Worm (Caenorhabditis elegans) whole organism, L4 larva: ENCODE measurements around the gene F13B12.1.

Source experiments
- F10B5.3 ChIP-seq: sonication (generic microtip); optimal IDR thresholded peaks from 2 replicates; lab custom pipeline; 2016; ENCODE audit warnings: mild to moderate bottlenecking, missing genetic modification characterization, missing compliant biosample characterization
- F37D6.2 ChIP-seq: sonication (generic microtip); optimal IDR thresholded peaks from 2 replicates; lab custom pipeline; 2016; ENCODE audit warnings: mild to moderate bottlenecking, missing genetic modification characterization, missing compliant biosample characterization
- F44E2.7 ChIP-seq: fragments of 200-800 bp; sonication (Bioruptor generic); IDR thresholded peaks from 2 replicates; pipeline ENCODE4 v2.1.2; 2022; ENCODE audit warnings: missing genetic modification characterization, missing compliant biosample characterization
- F49E8.2 ChIP-seq: sonication (generic microtip); optimal IDR thresholded peaks from 2 replicates; lab custom pipeline; 2016; ENCODE audit warnings: missing compliant biosample characterization, mild to moderate bottlenecking, missing genetic modification characterization, borderline replicate concordance
- Y105C5A.15 ChIP-seq: fragments of 200-800 bp; sonication (Bioruptor generic); IDR thresholded peaks from 2 replicates; pipeline ENCODE4 v1.3.6; 2022; ENCODE audit warnings: missing genetic modification characterization, missing compliant biosample characterization
- Y48G9A.11 ChIP-seq: fragments of 200-800 bp; sonication (Bioruptor generic); IDR thresholded peaks from 2 replicates; pipeline ENCODE4 v1.3.6; 2022; ENCODE audit warnings: missing genetic modification reagents, missing genetic modification characterization, missing compliant biosample characterization
- ZK337.2 ChIP-seq: fragments of 200-800 bp; sonication (Bioruptor generic); IDR thresholded peaks from 2 replicates; pipeline ENCODE4 v1.3.6; 2022; ENCODE audit warnings: missing genetic modification reagents, missing genetic modification characterization, missing compliant biosample characterization
- aha-1 ChIP-seq: fragments of 150-350 bp; peaks from one replicate; lab custom pipeline; 2014; ENCODE audit warnings: missing biosample characterization, missing genetic modification characterization
- ama-1 ChIP-seq: fragments of 150-350 bp; optimal IDR thresholded peaks from 2 replicates; lab custom pipeline; 2014; ENCODE audit warnings: inconsistent platforms, mixed read lengths
- arid-1 ChIP-seq: fragments of 200-800 bp; sonication (Bioruptor generic); conservative IDR thresholded peaks from 2 replicates; pipeline ENCODE4 v1.3.6; 2022; ENCODE audit warnings: missing genetic modification reagents, missing genetic modification characterization, missing compliant biosample characterization
- ceh-28 ChIP-seq: fragments of 150-350 bp; optimal IDR thresholded peaks from 2 replicates; lab custom pipeline; 2014; ENCODE audit warnings: missing biosample characterization, missing genetic modification reagents, missing genetic modification characterization
- ceh-62 ChIP-seq: sonication (generic microtip); optimal IDR thresholded peaks from 2 replicates; lab custom pipeline; 2017; ENCODE audit warnings: missing biosample characterization, missing genetic modification characterization
- cey-2 ChIP-seq: sonication (generic microtip); optimal IDR thresholded peaks from 3 replicates; lab custom pipeline; 2017; ENCODE audit warnings: missing genetic modification characterization, mild to moderate bottlenecking, missing compliant biosample characterization, antibody characterized with exemption, borderline replicate concordance; ENCODE audit not compliant: insufficient read depth
- daf-16 ChIP-seq, 3 experiments: sonication (generic microtip); optimal IDR thresholded peaks; 2 replicates each; lab custom pipeline; 2016 to 2017; ENCODE audit warnings: missing genetic modification characterization in 3 of 3, missing genetic modification reagents in 3 of 3, mild to moderate bottlenecking in 2 of 3, missing compliant biosample characterization in 2 of 3, missing biosample characterization in 1 of 3, moderate library complexity in 1 of 3
- daf-19 ChIP-seq: fragments of 200-800 bp; sonication (Bioruptor generic); conservative IDR thresholded peaks from 2 replicates; pipeline ENCODE4 v1.3.6; 2022; ENCODE audit warnings: missing genetic modification characterization, missing compliant biosample characterization
- dmd-6 ChIP-seq: fragments of 200-800 bp; sonication (Bioruptor generic); IDR thresholded peaks from 2 replicates; pipeline ENCODE4 v1.3.6; 2022; ENCODE audit warnings: missing genetic modification reagents, missing genetic modification characterization, missing compliant biosample characterization
- dpl-1 ChIP-seq: fragments of 150-350 bp; optimal IDR thresholded peaks from 2 replicates; lab custom pipeline; 2014; ENCODE audit warnings: missing biosample characterization, missing genetic modification reagents, missing genetic modification characterization
- duxl-1 ChIP-seq: sonication (generic microtip); optimal IDR thresholded peaks from 2 replicates; lab custom pipeline; 2016; ENCODE audit warnings: mild to moderate bottlenecking, missing genetic modification characterization, moderate library complexity, missing compliant biosample characterization; ENCODE audit not compliant: poor library complexity
- dve-1 ChIP-seq: sonication (generic microtip); optimal IDR thresholded peaks from 2 replicates; lab custom pipeline; 2017; ENCODE audit warnings: antibody characterized with exemption, mild to moderate bottlenecking, missing genetic modification characterization, missing compliant biosample characterization; ENCODE audit not compliant: insufficient read depth
- egl-43 ChIP-seq: fragments of 200-800 bp; sonication (Bioruptor generic); IDR thresholded peaks from 2 replicates; pipeline ENCODE4 v1.3.6; 2022; ENCODE audit warnings: missing genetic modification reagents, missing genetic modification characterization, missing compliant biosample characterization
- fos-1 ChIP-seq: fragments of 150-350 bp; optimal IDR thresholded peaks from 2 replicates; lab custom pipeline; 2014; ENCODE audit warnings: missing biosample characterization, missing genetic modification characterization
- gei-8 ChIP-seq: fragments of 200-800 bp; sonication (Bioruptor generic); optimal IDR thresholded peaks from 2 replicates; lab custom pipeline; 2018; ENCODE audit warnings: mild to moderate bottlenecking, missing genetic modification characterization, missing compliant biosample characterization
- hmg-1.1 ChIP-seq: fragments of 200-800 bp; sonication (Bioruptor generic); IDR thresholded peaks from 2 replicates; pipeline ENCODE4 v1.3.6; 2022; ENCODE audit warnings: missing genetic modification reagents, missing genetic modification characterization, missing compliant biosample characterization
- lin-1 ChIP-seq: fragments of 200-800 bp; sonication (Bioruptor generic); IDR thresholded peaks from 2 replicates; pipeline ENCODE4 v1.3.6; 2022; ENCODE audit warnings: missing genetic modification reagents, missing genetic modification characterization, missing compliant biosample characterization
- lin-13 ChIP-seq: fragments of 150-350 bp; optimal IDR thresholded peaks from 2 replicates; lab custom pipeline; 2014; ENCODE audit warnings: missing biosample characterization, missing genetic modification reagents, missing genetic modification characterization
- lin-15B ChIP-seq: fragments of 150-350 bp; sonication (generic microtip); optimal IDR thresholded peaks from 3 replicates; lab custom pipeline; 2014; ENCODE audit warnings: missing biosample characterization, missing genetic modification characterization
- lir-3 ChIP-seq: sonication (generic microtip); optimal IDR thresholded peaks from 2 replicates; lab custom pipeline; 2016; ENCODE audit warnings: mild to moderate bottlenecking, missing genetic modification characterization, missing compliant biosample characterization
- mdl-1 ChIP-seq, 2 experiments: fragments of 150-350 bp in 1 of 2; sonication (generic microtip) in 1 of 2; optimal IDR thresholded peaks; 2 replicates each; lab custom pipeline; 2014 to 2017; ENCODE audit warnings: missing biosample characterization in 2 of 2, missing genetic modification characterization in 2 of 2
- mdt-29 ChIP-seq: fragments of 200-800 bp; sonication (Bioruptor generic); IDR thresholded peaks from 2 replicates; pipeline ENCODE4 v1.3.6; 2022; ENCODE audit warnings: missing genetic modification reagents, missing genetic modification characterization, missing compliant biosample characterization
- mep-1 ChIP-seq: fragments of 150-350 bp; sonication (generic microtip); optimal IDR thresholded peaks from 3 replicates; lab custom pipeline; 2014; ENCODE audit warnings: missing biosample characterization, missing genetic modification characterization
- mxl-2 ChIP-seq: fragments of 200-800 bp; sonication (Bioruptor generic); conservative IDR thresholded peaks from 2 replicates; pipeline ENCODE4 v1.3.6; 2022; ENCODE audit warnings: missing genetic modification reagents, missing genetic modification characterization, missing compliant biosample characterization
- nhr-10 ChIP-seq: fragments of 150-350 bp; optimal IDR thresholded peaks from 2 replicates; lab custom pipeline; 2014; ENCODE audit warnings: missing biosample characterization, missing genetic modification characterization
- nhr-111 ChIP-seq: fragments of 200-800 bp; sonication (Bioruptor generic); optimal IDR thresholded peaks from 2 replicates; lab custom pipeline; 2018; ENCODE audit warnings: mild to moderate bottlenecking, missing genetic modification characterization, missing compliant biosample characterization
- nhr-25 ChIP-seq: sonication (generic microtip); optimal IDR thresholded peaks from 2 replicates; lab custom pipeline; 2017; ENCODE audit warnings: missing genetic modification characterization, mild to moderate bottlenecking, missing compliant biosample characterization, antibody characterized with exemption, moderate library complexity, borderline replicate concordance; ENCODE audit not compliant: insufficient read depth
- nhr-42 ChIP-seq: fragments of 200-800 bp; sonication (Bioruptor generic); IDR thresholded peaks from 2 replicates; pipeline ENCODE4 v1.3.6; 2022; ENCODE audit warnings: missing genetic modification characterization, missing compliant biosample characterization
- nhr-48 ChIP-seq: sonication (generic microtip); optimal IDR thresholded peaks from 2 replicates; lab custom pipeline; 2016; ENCODE audit warnings: mild to moderate bottlenecking, missing genetic modification characterization, missing compliant biosample characterization
- nhr-76 ChIP-seq: fragments of 150-350 bp; optimal IDR thresholded peaks from 2 replicates; lab custom pipeline; 2014; ENCODE audit warnings: missing biosample characterization, missing genetic modification characterization
- nhr-77 ChIP-seq: fragments of 150-350 bp; optimal IDR thresholded peaks from 2 replicates; lab custom pipeline; 2014; ENCODE audit warnings: missing biosample characterization, missing genetic modification characterization
- pha-4 ChIP-seq, 2 experiments: fragments of 150-350 bp in 1 of 2; fragments of 200-800 bp in 1 of 2; sonication (Bioruptor generic) in 1 of 2; IDR thresholded peaks in 1 of 2; optimal IDR thresholded peaks in 1 of 2; 2 replicates each; pipeline versions ENCODE4 v1.3.6 to Lab custom; 2014 to 2022; ENCODE audit warnings: missing genetic modification characterization in 2 of 2, missing genetic modification reagents in 2 of 2, missing biosample characterization in 1 of 2, missing compliant biosample characterization in 1 of 2
- pqm-1 ChIP-seq: sonication (generic microtip); optimal IDR thresholded peaks from 2 replicates; lab custom pipeline; 2017; ENCODE audit warnings: missing biosample characterization, missing genetic modification characterization
- saeg-2 ChIP-seq: fragments of 200-800 bp; sonication (Bioruptor generic); IDR thresholded peaks from 2 replicates; pipeline ENCODE4 v1.3.6; 2022; ENCODE audit warnings: missing genetic modification reagents, missing genetic modification characterization, missing compliant biosample characterization
- set-16 ChIP-seq: fragments of 200-800 bp; sonication (Bioruptor generic); IDR thresholded peaks from 2 replicates; pipeline ENCODE4 v1.3.6; 2022; ENCODE audit warnings: missing genetic modification reagents, missing genetic modification characterization, missing compliant biosample characterization
- snpc-1.2 ChIP-seq: fragments of 200-800 bp; sonication (Bioruptor generic); IDR thresholded peaks from 2 replicates; pipeline ENCODE4 v1.3.6; 2022; ENCODE audit warnings: missing genetic modification reagents, missing genetic modification characterization, missing compliant biosample characterization
- tag-97 ChIP-seq: fragments of 200-800 bp; sonication (Bioruptor generic); IDR thresholded peaks from 2 replicates; pipeline ENCODE4 v1.3.6; 2022; ENCODE audit warnings: missing genetic modification characterization, missing compliant biosample characterization
- tra-1 ChIP-seq: fragments of 200-800 bp; sonication (Bioruptor generic); IDR thresholded peaks from 2 replicates; pipeline ENCODE4 v1.3.6; 2022; ENCODE audit warnings: missing genetic modification reagents, missing genetic modification characterization, missing compliant biosample characterization
- unc-130 ChIP-seq: sonication (generic microtip); optimal IDR thresholded peaks from 2 replicates; lab custom pipeline; 2016; ENCODE audit warnings: missing genetic modification reagents, missing genetic modification characterization, missing compliant biosample characterization
- unc-62 ChIP-seq, 3 experiments: fragments of 150-350 bp in 1 of 3; sonication (generic microtip); optimal IDR thresholded peaks in 2 of 3; peaks in 1 of 3; 1 replicate in 1 of 3; 2 replicates in 2 of 3; lab custom pipeline; 2014 to 2017; ENCODE audit warnings: missing biosample characterization in 3 of 3, missing genetic modification characterization in 3 of 3, missing genetic modification reagents in 3 of 3, missing genotype in 1 of 3
- vab-7 ChIP-seq: fragments of 200-800 bp; sonication (Bioruptor generic); IDR thresholded peaks from 2 replicates; pipeline ENCODE4 v1.3.6; 2022; ENCODE audit warnings: missing genetic modification reagents, missing genetic modification characterization, missing compliant biosample characterization
- zag-1 ChIP-seq: fragments of 150-350 bp; optimal IDR thresholded peaks from 2 replicates; lab custom pipeline; 2014; ENCODE audit warnings: missing biosample characterization, missing genetic modification characterization
- zip-2 ChIP-seq: fragments of 150-350 bp; optimal IDR thresholded peaks from 2 replicates; lab custom pipeline; 2014; ENCODE audit warnings: missing biosample characterization, missing genetic modification characterization

Gene F13B12.1

DNA sequence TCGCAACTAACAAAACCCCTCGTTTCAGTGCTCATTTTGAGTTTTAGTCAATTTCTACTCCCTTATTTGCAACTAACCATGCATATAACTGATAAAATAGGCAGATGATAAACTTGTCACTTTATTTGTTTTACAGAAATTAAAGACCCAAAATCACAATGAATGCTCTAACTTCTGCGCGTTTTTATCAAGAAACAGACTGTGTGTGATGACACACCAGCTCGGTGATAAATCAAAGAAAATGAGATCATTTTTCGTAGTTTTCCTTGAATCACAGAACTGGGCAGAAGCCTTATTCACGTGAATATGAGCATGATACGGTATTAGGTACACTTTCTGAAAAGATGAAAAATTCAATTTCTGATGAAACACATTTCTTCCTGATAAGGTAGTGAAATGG, 38.7 kb upstream of the F13B12.1 start (continued):
- TF ChIP-seq mdt-29 = no peak
- TF ChIP-seq dmd-6 (GFP tag; lab: Robert Waterston, UW) = peak; percentile 98
- TF ChIP-seq dve-1 (tag; lab: Kevin White, UChicago) = peak; percentile 83
- TF ChIP-seq F10B5.3 (tag; lab: Kevin White, UChicago) = no peak
- no peak for TF ChIP-seq snpc-1.2 (GFP tag; lab: Robert Waterston, UW)
- peak; percentile 84 for TF ChIP-seq pqm-1 (tag; lab: Kevin White, UChicago)
- TF ChIP-seq nhr-25 (tag; lab: Kevin White, UChicago) = no peak
- TF ChIP-seq nhr-76 = no peak
- no peak for TF ChIP-seq cey-2
- TF ChIP-seq arid-1 (GFP tag; lab: Robert Waterston, UW) = no peak
- no peak for TF ChIP-seq aha-1
- no peak for TF ChIP-seq duxl-1 (tag; lab: Kevin White, UChicago)
- no peak for TF ChIP-seq Y105C5A.15 (GFP tag; lab: Robert Waterston, UW)
- TF ChIP-seq lin-1 (GFP tag; lab: Robert Waterston, UW) = peak; percentile 84
- TF ChIP-seq F37D6.2 = no peak
- no peak for TF ChIP-seq ceh-62 (tag; lab: Kevin White, UChicago)
- TF ChIP-seq ceh-28 (tag; lab: Kevin White, UChicago) = no peak
- peak; percentile 87 for TF ChIP-seq tra-1 (GFP tag; lab: Robert Waterston, UW)
- no peak for TF ChIP-seq mdl-1 (tag; optimal IDR thresholded peaks at IDR 0.05; lab: Kevin White, UChicago)
- no peak for TF ChIP-seq lin-13 (GFP tag; lab: Kevin White, UChicago)
- no peak; the same call in 1 of the 2 replicates for TF ChIP-seq pha-4 (GFP tag; IDR thresholded peaks at IDR 0.05; lab: Robert Waterston, UW)
- no peak for TF ChIP-seq pha-4 (tag; optimal IDR thresholded peaks at IDR 0.05; lab: Kevin White, UChicago)
- TF ChIP-seq F49E8.2 = no peak
- TF ChIP-seq nhr-42 = 0 out of 2 replicates have a peak, but pooled peaks have one; percentile 29
- no peak for TF ChIP-seq nhr-111
- no peak for TF ChIP-seq daf-19 (GFP tag; lab: Robert Waterston, UW)
- TF ChIP-seq unc-62 (GFP tag; optimal IDR thresholded peaks at IDR 0.05 in 1 of 2; lab: Kevin White, UChicago) = peak in 1 of 2 experiments; percentile 81
- TF ChIP-seq unc-62 (tag; optimal IDR thresholded peaks at IDR 0.05; lab: Kevin White, UChicago) = no peak
- peak; percentile 80 for TF ChIP-seq nhr-48
- TF ChIP-seq unc-130 = no peak
- TF ChIP-seq set-16 (GFP tag; lab: Robert Waterston, UW) = no peak
- TF ChIP-seq mxl-2 (GFP tag; lab: Robert Waterston, UW) = peak; percentile 89
- no peak for TF ChIP-seq gei-8 (GFP tag; lab: Kevin White, UChicago)
- peak in 1 of 2 experiments; percentile 71 for TF ChIP-seq daf-16 (GFP tag; optimal IDR thresholded peaks at IDR 0.05; lab: Kevin White, UChicago)
- TF ChIP-seq daf-16 (tag; optimal IDR thresholded peaks at IDR 0.05; lab: Kevin White, UChicago) = peak; percentile 82
- TF ChIP-seq mep-1 = no peak
- no peak for TF ChIP-seq Y48G9A.11 (GFP tag; lab: Robert Waterston, UW)
- TF ChIP-seq hmg-1.1 (GFP tag; lab: Robert Waterston, UW) = no peak
- no peak for TF ChIP-seq ZK337.2 (GFP tag; lab: Robert Waterston, UW)
- no peak for TF ChIP-seq dpl-1 (GFP tag; lab: Kevin White, UChicago)
- TF ChIP-seq nhr-10 = no peak
- TF ChIP-seq egl-43 = no peak
- TF ChIP-seq ama-1 (lab: Kevin White, UChicago) = no peak
- no peak for TF ChIP-seq lin-15B (tag; lab: Kevin White, UChicago)
- no peak for TF ChIP-seq zip-2 (tag; lab: Kevin White, UChicago)
- no peak for TF ChIP-seq nhr-77 (tag; lab: Kevin White, UChicago)
- TF ChIP-seq vab-7 (GFP tag; lab: Robert Waterston, UW) = no peak
- TF ChIP-seq lir-3 = no peak
- TF ChIP-seq F44E2.7 = no peak
- TF ChIP-seq tag-97 (GFP tag; lab: Robert Waterston, UW) = no peak
- TF ChIP-seq fos-1 (tag; lab: Kevin White, UChicago) = no peak
- no peak for TF ChIP-seq zag-1
- TF ChIP-seq saeg-2 (GFP tag; lab: Robert Waterston, UW) = peak; percentile 77; the same call in 1 of the 2 replicates
